Worm (Caenorhabditis elegans) whole organism, L4 larva: ENCODE data around the gene fbxl-2.

Experiments
- dmd-8 ChIP-seq: fragments of 200-800 bp; sonication (Bioruptor generic); IDR thresholded peaks from 2 replicates; pipeline ENCODE4 v1.3.6; 2022; ENCODE audit warnings: missing genetic modification characterization, missing compliant biosample characterization
- lin-13 ChIP-seq: fragments of 150-350 bp; optimal IDR thresholded peaks from 2 replicates; lab custom pipeline; 2014; ENCODE audit warnings: missing biosample characterization, missing genetic modification reagents, missing genetic modification characterization
- nhr-28 ChIP-seq: fragments of 150-350 bp; optimal IDR thresholded peaks from 2 replicates; lab custom pipeline; 2014; ENCODE audit warnings: missing biosample characterization, missing genetic modification characterization
- nhr-6 ChIP-seq: fragments of 150-350 bp; optimal IDR thresholded peaks from 2 replicates; lab custom pipeline; 2014; ENCODE audit warnings: missing biosample characterization, missing genetic modification characterization
- nhr-76 ChIP-seq: fragments of 150-350 bp; optimal IDR thresholded peaks from 2 replicates; lab custom pipeline; 2014; ENCODE audit warnings: missing biosample characterization, missing genetic modification characterization
- rbr-2 ChIP-seq: sonication (generic microtip); optimal IDR thresholded peaks from 2 replicates; lab custom pipeline; 2016; ENCODE audit warnings: missing genotype, missing genetic modification characterization, missing compliant biosample characterization

DNA sequence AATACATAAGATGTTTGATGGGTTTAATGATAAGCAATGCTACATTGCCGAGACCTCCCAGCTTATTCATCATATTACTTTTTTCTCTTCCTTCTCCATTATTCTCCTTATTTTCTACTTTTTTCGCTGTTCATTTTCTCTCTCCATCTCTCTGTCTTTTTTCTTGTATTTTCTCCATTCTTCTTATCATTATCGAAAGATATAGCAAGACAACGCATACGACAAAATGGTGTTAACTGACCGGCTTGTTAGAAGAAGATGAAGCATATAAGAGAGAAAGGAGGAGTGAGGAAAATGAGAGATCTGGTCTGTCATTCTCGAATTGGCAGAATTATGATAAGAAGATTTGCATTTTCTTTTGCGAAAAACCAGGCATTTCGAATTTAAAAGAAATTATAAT, 9.8 kb downstream of the fbxl-2 start:
- TF ChIP-seq nhr-28 (tag; lab: Kevin White, UChicago) (peak; percentile 47), dmd-8 (GFP tag; lab: Robert Waterston, UW) (no peak), nhr-6 (tag; lab: Kevin White, UChicago) (no peak), nhr-76 (tag; lab: Kevin White, UChicago) (no peak), rbr-2 (tag; lab: Kevin White, UChicago) (no peak), lin-13 (no peak)
